Worm (Caenorhabditis elegans): ENCODE measurements around the gene oatr-1.
A peak's percentile ranks its signal among the peaks of the same experiment; 100 is the strongest.

oatr-1 gene

DNA sequence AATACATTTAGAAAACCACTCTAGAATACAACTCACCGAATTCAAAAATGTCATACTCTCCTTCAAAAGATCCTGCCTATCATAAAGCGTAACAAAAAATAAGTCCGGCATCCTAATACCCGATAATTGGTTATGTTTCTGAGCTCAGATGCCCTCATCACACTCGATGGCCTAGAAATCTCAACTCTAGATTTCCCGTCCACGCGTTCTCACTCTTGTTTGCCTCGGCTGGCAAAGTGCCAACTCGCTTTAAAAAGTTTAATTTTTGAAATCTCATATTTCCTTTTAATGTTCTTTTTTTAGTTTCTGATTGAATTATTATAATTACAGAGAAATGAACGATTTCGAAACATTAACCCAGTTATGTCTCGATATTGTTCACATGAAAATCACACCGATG is 28.3 kb downstream of the oatr-1 start, which contains the start of the genes C56G2.15 and thoc-2 (continued):
- TF ChIP-seq lsy-2 (tag; optimal IDR thresholded peaks at IDR 0.05), result peak in 1 of 2 experiments; percentile 68
- TF ChIP-seq daf-12 (tag; optimal IDR thresholded peaks at IDR 0.05), result no peak
- TF ChIP-seq Y105C5A.15 (GFP tag; IDR thresholded peaks at IDR 0.05), result no peak
- TF ChIP-seq nhr-48 (tag; optimal IDR thresholded peaks at IDR 0.05), result no peak
- TF ChIP-seq hlh-11 (tag; optimal IDR thresholded peaks at IDR 0.05), result no peak
- TF ChIP-seq mdl-1 (tag; optimal IDR thresholded peaks at IDR 0.05), result no peak
- TF ChIP-seq daf-16 (GFP tag; optimal IDR thresholded peaks at IDR 0.05), result no peak
- peak; percentile 8 for TF ChIP-seq daf-16 (tag; optimal IDR thresholded peaks at IDR 0.05)
- TF ChIP-seq hmg-1.1 (GFP tag; IDR thresholded peaks at IDR 0.05), result no peak

ce11 chrIII:6364395-6364794 is 31.6 kb downstream of the oatr-1 start:
- peak; percentile 54 for TF ChIP-seq nhr-28 (tag; optimal IDR thresholded peaks at IDR 0.05)
- TF ChIP-seq ceh-44 (GFP tag; IDR thresholded peaks at IDR 0.05), result no peak
- TF ChIP-seq lin-38 (GFP tag; IDR thresholded peaks at IDR 0.05), result peak; percentile 33; the same call in 1 of the 2 replicates
- TF ChIP-seq nhr-76 (tag; optimal IDR thresholded peaks at IDR 0.05), result no peak
- TF ChIP-seq hlh-11 (tag; optimal IDR thresholded peaks at IDR 0.05), result peak; percentile 16
- TF ChIP-seq php-3 (GFP tag; IDR thresholded peaks at IDR 0.05), result no peak
- peak in 1 of 2 experiments; percentile 18 for TF ChIP-seq mdl-1 (tag; optimal IDR thresholded peaks at IDR 0.05)
- TF ChIP-seq lsy-2 (tag; optimal IDR thresholded peaks at IDR 0.05), result peak in 1 of 2 experiments; percentile 13
- no peak for TF ChIP-seq lin-29 (GFP tag; IDR thresholded peaks at IDR 0.05)
- TF ChIP-seq nhr-11 (tag; optimal IDR thresholded peaks at IDR 0.05), result peak; percentile 15
- TF ChIP-seq unc-62 (GFP tag; optimal IDR thresholded peaks at IDR 0.05 in 1 of 2), result peak in 1 of 2 experiments; percentile 99
- no peak for TF ChIP-seq unc-62 (tag; optimal IDR thresholded peaks at IDR 0.05)

ce11 chrIII:6362323-6362922 is 33.6 kb downstream of the oatr-1 start:
- TF ChIP-seq hlh-11 (tag; optimal IDR thresholded peaks at IDR 0.05) (peak; percentile 71), unc-62 (GFP tag; optimal IDR thresholded peaks at IDR 0.05 in 1 of 2) (peak in 1 of 2 experiments; percentile 99), unc-62 (tag; optimal IDR thresholded peaks at IDR 0.05) (no peak), daf-16 (GFP tag; optimal IDR thresholded peaks at IDR 0.05) (no peak), daf-16 (tag; optimal IDR thresholded peaks at IDR 0.05) (no peak), dve-1 (tag; optimal IDR thresholded peaks at IDR 0.05; ENCODE audit: insufficient read depth) (peak; percentile 20), dmd-6 (GFP tag; IDR thresholded peaks at IDR 0.05) (peak; percentile 77), nhr-25 (tag; optimal IDR thresholded peaks at IDR 0.05; ENCODE audit: borderline replicate concordance, insufficient read depth) (peak; percentile 25), mdl-1 (tag; optimal IDR thresholded peaks at IDR 0.05) (peak in 1 of 2 experiments; percentile 43), ceh-32 (tag; optimal IDR thresholded peaks at IDR 0.05; ENCODE audit: poor library complexity) (no peak), dmd-9 (GFP tag; IDR thresholded peaks at IDR 0.05) (no peak), madf-9 (GFP tag; conservative IDR thresholded peaks at IDR 0.05) (no peak), set-16 (GFP tag; IDR thresholded peaks at IDR 0.05) (no peak), madf-5 (GFP tag; IDR thresholded peaks at IDR 0.05) (no peak), hmg-1.1 (GFP tag; IDR thresholded peaks at IDR 0.05) (0 out of 2 replicates have a peak, but pooled peaks have one; percentile 14), hlh-30 (tag; optimal IDR thresholded peaks at IDR 0.05; ENCODE audit: insufficient read depth) (peak; percentile 69), ceh-20 (GFP tag; IDR thresholded peaks at IDR 0.05) (0 out of 2 replicates have a peak, but pooled peaks have one; percentile 16), zip-2 (tag; optimal IDR thresholded peaks at IDR 0.05) (no peak), dmd-8 (GFP tag; IDR thresholded peaks at IDR 0.05) (no peak), nhr-48 (tag; optimal IDR thresholded peaks at IDR 0.05) (peak; percentile 74), mxl-2 (GFP tag; conservative IDR thresholded peaks at IDR 0.05) (no peak), nhr-11 (tag; optimal IDR thresholded peaks at IDR 0.05) (peak; percentile 28), lin-29 (GFP tag; IDR thresholded peaks at IDR 0.05) (0 out of 2 replicates have a peak, but pooled peaks have one; percentile 10), mxl-3 (GFP tag; optimal IDR thresholded peaks at IDR 0.05) (peak; percentile 38), tra-1 (GFP tag; IDR thresholded peaks at IDR 0.05) (peak; percentile 60; the same call in 1 of the 2 replicates), mes-2 (tag; optimal IDR thresholded peaks at IDR 0.05; ENCODE audit: poor library complexity, severe bottlenecking) (no peak), cey-2 (tag; optimal IDR thresholded peaks at IDR 0.05; ENCODE audit: borderline replicate concordance, insufficient read depth) (no peak), lin-38 (GFP tag; IDR thresholded peaks at IDR 0.05) (0 out of 2 replicates have a peak, but pooled peaks have one; percentile 12), snpc-4 (tag; optimal IDR thresholded peaks at IDR 0.05) (no peak), lsy-2 (tag; optimal IDR thresholded peaks at IDR 0.05) (peak in 1 of 2 experiments; percentile 39), aha-1 (tag) (no peak), daf-19 (GFP tag; conservative IDR thresholded peaks at IDR 0.05) (0 out of 2 replicates have a peak, but pooled peaks have one; percentile 25), nhr-28 (tag; optimal IDR thresholded peaks at IDR 0.05) (peak; percentile 77), mep-1 (tag; optimal IDR thresholded peaks at IDR 0.05) (peak; percentile 22), ceh-62 (tag; optimal IDR thresholded peaks at IDR 0.05) (no peak), ctbp-1 (GFP tag; IDR thresholded peaks at IDR 0.05) (0 out of 2 replicates have a peak, but pooled peaks have one; percentile 10), fkh-10 (GFP tag; optimal IDR thresholded peaks at IDR 0.05) (no peak)
